Worm (Caenorhabditis elegans) whole organism, L4/young adult: ENCODE data around the gene srbc-17.
A peak's percentile ranks its signal among the peaks of the same experiment; 100 is the strongest.
"Not testable (repeated sequence)": the region's sequence is repeated elsewhere in the genome, so short reads cannot be mapped to it uniquely, and the experiment has no call there.

Experiments
- W03F9.2 ChIP-seq: fragments of 150-350 bp; optimal IDR thresholded peaks from 2 replicates; lab custom pipeline; 2014; ENCODE audit warnings: missing biosample characterization, missing genetic modification characterization
- dao-5 ChIP-seq: sonication (generic microtip); optimal IDR thresholded peaks from 2 replicates; lab custom pipeline; 2016; ENCODE audit warnings: missing genotype, missing genetic modification characterization, moderate library complexity, missing compliant biosample characterization
- him-1 ChIP-seq: sonication (generic microtip); optimal IDR thresholded peaks from 2 replicates; lab custom pipeline; 2016; ENCODE audit warnings: missing genotype, missing genetic modification reagents, missing genetic modification characterization, missing compliant biosample characterization

The srbc-17 gene

DNA sequence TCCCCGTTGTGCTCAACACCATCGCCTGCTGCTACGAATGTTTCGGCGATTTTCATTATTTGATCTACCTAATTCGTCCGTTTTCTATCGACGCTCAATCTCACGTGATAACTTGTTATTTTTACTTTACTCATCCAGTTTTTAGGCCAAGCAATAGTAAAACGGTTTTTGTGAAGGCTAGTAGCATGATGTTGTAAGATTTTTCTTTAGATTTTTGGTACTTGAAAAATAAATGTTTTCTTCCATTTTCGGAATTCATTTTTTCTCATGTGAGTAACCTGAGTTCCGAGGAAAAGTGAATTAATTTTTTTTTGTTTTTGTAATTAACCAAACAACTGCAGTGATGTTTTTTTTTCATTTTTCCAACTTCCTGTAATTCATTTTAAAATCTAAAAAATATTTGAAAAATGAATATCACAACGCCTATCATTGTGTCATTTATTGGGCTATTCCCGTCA is at the start of gene srbc-17:
Gene srbc-17 (plus strand): TSS at position 408 of the 458 bp plus-strand sequence.
- no peak for TF ChIP-seq W03F9.2 (tag; lab: Kevin White, UChicago)
- TF ChIP-seq him-1 (tag; lab: Kevin White, UChicago), result no peak

ce11 chrV:2132675-2133074 is 44.8 kb upstream of the srbc-17 start:
- TF ChIP-seq dao-5 (tag; lab: Kevin White, UChicago) (no peak), W03F9.2 (tag; lab: Kevin White, UChicago) (no peak), him-1 (tag; lab: Kevin White, UChicago) (no peak)

ce11 chrV:2133512-2133911 is 44.0 kb upstream of the srbc-17 start:
- TF ChIP-seq W03F9.2 (tag; lab: Kevin White, UChicago), result no peak
- no peak for TF ChIP-seq dao-5 (tag; lab: Kevin White, UChicago)
- TF ChIP-seq him-1 (tag; lab: Kevin White, UChicago), result peak; percentile 86

DNA sequence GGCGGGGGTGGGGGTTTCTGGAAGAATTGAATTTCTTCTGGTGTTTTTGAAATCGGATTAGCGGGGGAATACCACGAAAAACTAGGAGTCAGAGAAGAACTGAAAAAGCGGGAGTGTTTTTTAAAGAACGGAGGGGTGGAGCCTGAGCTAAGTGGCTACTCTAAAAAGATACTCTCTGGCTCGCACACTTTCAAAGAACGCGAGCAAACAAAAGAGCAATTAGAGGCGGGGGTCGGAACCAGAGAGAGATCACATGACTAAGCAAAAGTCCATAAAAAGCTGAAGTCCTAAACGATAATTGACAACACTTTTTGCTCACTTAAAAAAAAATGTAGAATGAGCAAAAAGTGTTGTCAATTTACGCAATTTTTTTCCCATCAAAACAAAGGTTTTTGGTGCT is 43.2 kb upstream of the srbc-17 start:
- TF ChIP-seq him-1 (tag; lab: Kevin White, UChicago) (no peak), dao-5 (tag; lab: Kevin White, UChicago) (no peak), W03F9.2 (tag; lab: Kevin White, UChicago) (no peak)

DNA sequence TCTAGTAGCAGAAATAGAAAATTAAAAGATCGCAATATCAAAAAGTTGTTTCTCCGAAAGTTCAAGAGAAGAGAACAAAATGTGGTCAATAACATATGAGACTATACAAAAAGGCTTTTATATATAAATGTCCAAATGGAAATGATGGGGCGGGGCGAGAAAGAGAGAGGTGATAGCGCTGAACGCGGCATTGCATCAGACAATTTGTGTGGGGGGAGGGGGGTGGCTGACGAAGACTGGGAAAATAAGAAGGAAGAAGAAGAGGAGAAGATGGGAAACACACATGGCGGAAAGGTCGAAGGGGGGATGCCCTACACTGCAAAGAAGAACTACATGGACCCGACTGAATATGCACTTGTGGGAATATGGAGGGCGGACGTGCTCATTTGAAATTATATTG is 42.2 kb upstream of the srbc-17 start:
- TF ChIP-seq W03F9.2 (tag; lab: Kevin White, UChicago) (no peak), him-1 (tag; lab: Kevin White, UChicago) (peak; percentile 42), dao-5 (tag; lab: Kevin White, UChicago) (no peak)

DNA sequence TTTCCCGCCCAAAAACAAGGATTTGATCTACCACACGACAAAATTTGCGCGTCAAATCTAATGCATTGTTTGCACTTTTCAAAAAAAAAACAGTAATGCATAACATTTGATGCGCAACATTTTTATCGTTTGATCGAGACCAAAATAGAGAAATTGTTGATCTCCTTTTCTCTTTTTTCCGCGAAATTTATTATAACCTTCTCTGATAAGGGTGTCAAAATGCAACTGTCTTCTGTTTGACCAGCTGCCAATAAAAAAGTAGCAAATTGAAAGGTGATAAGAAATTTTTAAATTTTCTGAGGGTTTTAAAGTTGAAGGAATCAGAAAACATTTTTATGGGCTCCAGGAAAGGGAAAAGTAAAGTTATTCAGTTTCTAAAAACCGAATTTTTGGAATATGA is 40.5 kb upstream of the srbc-17 start:
- TF ChIP-seq him-1 (tag; lab: Kevin White, UChicago) (no peak), W03F9.2 (tag; lab: Kevin White, UChicago) (no peak), dao-5 (tag; lab: Kevin White, UChicago) (no peak)

DNA sequence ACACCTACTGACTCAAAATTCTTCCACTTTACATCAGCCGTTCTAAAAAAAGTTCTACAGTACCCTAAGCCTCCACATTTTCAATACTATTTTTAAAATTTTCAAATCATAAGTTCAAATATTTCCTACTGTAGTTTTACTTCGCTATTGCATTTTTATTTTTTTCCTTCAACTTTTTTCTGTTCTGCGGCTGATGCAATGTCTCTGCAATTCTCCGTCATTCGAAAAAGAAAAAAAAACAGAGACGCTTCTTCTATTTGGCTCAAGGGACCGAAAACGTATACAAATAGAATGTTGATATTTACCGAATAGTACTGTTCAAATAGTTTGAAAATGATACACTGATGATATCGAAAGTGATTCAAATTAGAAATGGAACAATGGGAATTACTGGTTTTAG is 39.2 kb upstream of the srbc-17 start:
- TF ChIP-seq W03F9.2 (tag; lab: Kevin White, UChicago) (no peak), dao-5 (tag; lab: Kevin White, UChicago) (no peak), him-1 (tag; lab: Kevin White, UChicago) (peak; percentile 23)

- TF ChIP-seq dao-5 (tag; lab: Kevin White, UChicago), result no peak
- no peak for TF ChIP-seq him-1 (tag; lab: Kevin White, UChicago)
- no peak for TF ChIP-seq W03F9.2 (tag; lab: Kevin White, UChicago)
Measured at ce11 chrV:2139918-2140317, 37.6 kb upstream of the srbc-17 start, which contains the start of gene F22F7.7. Gene F22F7.7, minus strand, starts transcription at chrV:2140042.

- not testable (repeated sequence) for TF ChIP-seq him-1, dao-5, W03F9.2 (tag; lab: Kevin White, UChicago)
Measured at ce11 chrV:2144408-2144807, 33.1 kb upstream of the srbc-17 start, which contains the start of gene F22F7.12. Gene F22F7.12, minus strand, starts transcription at chrV:2144508.

DNA sequence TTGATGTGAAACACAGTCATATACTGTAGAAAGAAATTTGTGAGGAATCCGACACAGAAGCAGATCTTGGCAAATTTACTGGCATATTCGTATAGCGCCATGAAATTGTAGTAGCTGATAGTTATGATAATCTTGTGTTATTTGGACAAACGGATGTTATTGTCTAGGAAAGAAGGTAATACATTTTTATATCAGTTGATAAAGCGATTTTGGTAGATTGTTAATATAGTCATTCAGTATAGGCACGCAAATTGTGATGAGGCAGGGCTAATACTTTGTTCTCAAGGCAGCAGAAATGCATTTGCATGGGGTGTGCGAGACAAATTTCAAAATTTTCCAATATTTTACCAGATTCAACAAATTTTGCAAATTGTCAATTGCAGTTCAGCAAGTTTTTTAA is 31.5 kb upstream of the srbc-17 start, which contains the start of gene str-52:
Gene str-52 (minus strand): TSS at position 101 of the 400 bp plus-strand sequence.
- TF ChIP-seq dao-5 (tag; lab: Kevin White, UChicago), result no peak
- TF ChIP-seq him-1 (tag; lab: Kevin White, UChicago), result no peak
- TF ChIP-seq W03F9.2 (tag; lab: Kevin White, UChicago), result no peak

DNA sequence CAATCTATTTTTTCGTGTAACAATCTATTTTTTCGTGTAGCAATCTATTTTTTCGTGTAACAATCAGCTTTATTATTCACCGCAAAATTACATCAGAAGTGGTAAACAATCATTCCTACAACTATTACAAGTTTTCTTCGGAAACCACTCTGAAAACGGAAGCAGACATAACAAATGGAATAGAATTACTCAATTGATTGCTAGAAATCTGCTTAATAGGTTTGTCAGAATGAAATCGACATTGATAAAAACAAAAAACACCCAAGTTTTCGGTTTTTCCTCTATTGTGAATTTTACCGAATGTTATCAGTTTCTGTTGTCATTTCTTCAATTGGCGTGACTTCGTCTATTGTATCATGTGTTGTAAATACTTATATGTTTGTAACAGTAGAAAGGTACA is 30.7 kb upstream of the srbc-17 start, which contains the start of gene srbc-20:
Gene srbc-20 (plus strand): TSS at position 301 of the 400 bp plus-strand sequence.
- TF ChIP-seq W03F9.2 (tag; lab: Kevin White, UChicago) (no peak), dao-5 (tag; lab: Kevin White, UChicago) (no peak), him-1 (tag; lab: Kevin White, UChicago) (no peak)

ce11 chrV:2149432-2149831 is 28.1 kb upstream of the srbc-17 start, which contains the start of gene C45H4.21:
Gene C45H4.21, minus strand, starts transcription at chrV:2149532.
- TF ChIP-seq W03F9.2 (tag; lab: Kevin White, UChicago), result no peak
- TF ChIP-seq dao-5 (tag; lab: Kevin White, UChicago), result no peak
- TF ChIP-seq him-1 (tag; lab: Kevin White, UChicago), result no peak

DNA sequence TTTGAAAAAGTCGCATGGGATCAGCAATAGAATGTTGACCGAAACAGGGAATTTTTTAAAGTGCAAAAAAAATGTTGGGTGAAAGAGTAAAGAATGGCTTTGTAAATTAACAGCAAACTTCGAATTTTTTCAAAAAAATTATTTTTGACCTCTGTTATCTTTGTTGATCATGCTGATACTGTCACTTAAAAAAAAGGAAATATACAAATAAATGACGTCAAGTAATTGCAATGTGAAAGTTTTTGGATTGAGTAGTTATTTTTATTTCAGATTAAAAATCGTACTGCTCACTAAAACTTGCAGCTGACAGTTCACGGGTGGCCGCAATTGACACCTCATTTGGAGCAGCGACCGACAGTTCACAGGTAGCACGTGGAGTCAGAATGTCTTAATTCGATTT is 26.6 kb upstream of the srbc-17 start, which contains the start of gene C45H4.13:
Gene C45H4.13 (minus strand): TSS at position 101 of the 400 bp plus-strand sequence.
- TF ChIP-seq him-1 (tag; lab: Kevin White, UChicago) (no peak), W03F9.2 (tag; lab: Kevin White, UChicago) (no peak), dao-5 (tag; lab: Kevin White, UChicago) (no peak)

DNA sequence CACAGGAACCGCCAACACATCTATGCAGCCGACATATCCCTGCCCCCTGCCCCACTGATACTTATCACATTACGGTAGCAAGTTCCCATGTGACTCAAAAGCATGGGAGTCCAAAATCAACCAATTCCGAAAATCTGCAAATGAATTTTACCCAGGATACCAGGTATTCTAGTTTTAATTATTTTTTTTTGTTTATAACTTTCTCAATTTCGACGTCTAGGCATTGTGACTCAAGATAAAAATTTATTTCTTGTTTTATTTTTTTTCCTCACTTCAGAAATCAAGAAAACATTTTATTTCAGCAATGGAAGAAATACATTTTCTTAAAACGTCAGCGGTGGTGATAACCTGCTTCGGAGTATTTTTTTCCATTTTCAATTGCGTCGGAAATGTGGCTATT is 26.1 kb upstream of the srbc-17 start, which contains the start of gene srbc-24:
Gene srbc-24 (plus strand): TSS at position 301 of the 400 bp plus-strand sequence.
- TF ChIP-seq dao-5 (tag; lab: Kevin White, UChicago), result no peak
